Worm (Caenorhabditis elegans): ENCODE measurements around the gene kbp-3.

ce11 chrII:14407332-14408270, 17.7 kb upstream of the kbp-3 start:
- peak; percentile 20 for TF ChIP-seq blmp-1 (tag; optimal IDR thresholded peaks at IDR 0.05)
- no peak for TF ChIP-seq alr-1 (tag; optimal IDR thresholded peaks at IDR 0.05; ENCODE audit: borderline replicate concordance)
- no peak for TF ChIP-seq unc-62 (GFP tag; optimal IDR thresholded peaks at IDR 0.05)
